Fruit fly (Drosophila melanogaster) ovary, adult (tissue): Measurements from ENCODE around the gene CG10747.

Source experiments
- CG17801 ChIP-seq: fragments of 200-800 bp; optimal IDR thresholded peaks from 2 replicates; lab custom pipeline; 2019; ENCODE audit warnings: missing biosample characterization, mild to moderate bottlenecking, missing genetic modification characterization, moderate library complexity; ENCODE audit not compliant: partially characterized antibody

CG10747 gene

DNA sequence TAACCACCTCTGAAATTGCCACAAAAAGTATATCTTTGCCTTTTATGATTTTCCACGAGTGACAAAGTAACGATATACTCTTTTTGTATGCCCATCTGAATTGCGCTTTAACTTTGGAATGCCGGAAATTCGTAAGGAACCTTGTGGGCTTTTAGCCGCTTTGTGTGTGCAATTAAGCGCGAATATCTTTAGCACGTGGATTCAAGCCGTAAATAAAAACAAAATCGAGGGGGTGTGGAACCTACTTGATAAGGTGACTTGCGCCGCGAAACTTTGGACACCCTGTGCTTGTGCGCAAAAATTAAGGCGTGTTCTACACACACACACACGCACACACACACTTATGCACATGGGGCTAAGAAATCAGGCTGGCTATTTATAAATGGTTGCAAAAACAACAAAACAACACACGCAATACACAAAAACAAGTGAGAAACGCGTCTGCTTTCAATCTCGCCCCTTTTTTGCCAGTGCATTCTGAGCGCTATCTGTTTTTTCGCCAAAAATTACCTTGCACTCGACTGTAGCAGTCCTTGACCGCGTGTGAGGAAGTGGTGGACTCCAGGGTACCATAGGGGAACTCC, 7.0 kb downstream of the CG10747 start:
- no peak for TF ChIP-seq CG17801 (GFP tag; lab: Kevin White, UChicago)

DNA sequence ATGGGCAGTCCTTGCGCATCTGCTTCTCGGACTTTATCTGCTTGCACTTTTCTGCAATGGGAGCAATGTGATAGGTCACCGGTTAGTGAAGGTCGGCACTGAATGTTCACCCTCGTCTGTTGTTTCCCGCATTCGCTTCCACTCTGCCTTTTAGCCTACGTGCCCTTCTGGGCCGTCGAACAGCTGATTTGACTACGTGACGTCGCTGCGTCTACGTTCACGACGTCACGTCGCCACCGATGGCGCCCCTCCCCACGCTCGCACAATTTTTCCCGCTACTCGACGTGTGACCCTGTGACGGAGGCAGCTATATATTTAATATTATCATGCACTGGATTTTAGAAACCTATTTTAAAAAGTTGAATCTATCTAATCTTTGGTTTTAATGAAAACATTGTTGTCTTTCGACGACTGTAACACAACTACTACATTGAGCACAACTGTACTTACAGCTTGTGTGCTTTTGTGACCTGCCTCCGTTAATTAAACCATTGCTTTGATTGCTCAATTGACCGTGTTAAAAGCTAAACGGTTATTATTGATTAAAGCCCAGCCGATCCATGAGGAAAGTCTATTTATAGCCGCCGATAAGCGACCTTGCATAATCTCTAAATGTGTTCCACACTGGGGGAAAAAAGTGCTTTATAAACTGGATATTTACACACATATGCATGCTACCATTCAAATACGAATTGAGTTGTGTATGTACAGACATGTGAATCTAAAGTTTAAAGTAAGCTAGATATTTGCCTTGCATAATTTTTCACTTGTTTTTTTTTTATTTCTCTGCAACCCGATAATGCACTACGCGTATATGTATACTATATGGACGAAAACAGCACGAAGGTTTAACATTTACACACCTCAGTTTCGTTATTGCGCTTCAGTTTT, 7.9 kb downstream of the CG10747 start:
- no peak for TF ChIP-seq CG17801 (GFP tag; lab: Kevin White, UChicago)

DNA sequence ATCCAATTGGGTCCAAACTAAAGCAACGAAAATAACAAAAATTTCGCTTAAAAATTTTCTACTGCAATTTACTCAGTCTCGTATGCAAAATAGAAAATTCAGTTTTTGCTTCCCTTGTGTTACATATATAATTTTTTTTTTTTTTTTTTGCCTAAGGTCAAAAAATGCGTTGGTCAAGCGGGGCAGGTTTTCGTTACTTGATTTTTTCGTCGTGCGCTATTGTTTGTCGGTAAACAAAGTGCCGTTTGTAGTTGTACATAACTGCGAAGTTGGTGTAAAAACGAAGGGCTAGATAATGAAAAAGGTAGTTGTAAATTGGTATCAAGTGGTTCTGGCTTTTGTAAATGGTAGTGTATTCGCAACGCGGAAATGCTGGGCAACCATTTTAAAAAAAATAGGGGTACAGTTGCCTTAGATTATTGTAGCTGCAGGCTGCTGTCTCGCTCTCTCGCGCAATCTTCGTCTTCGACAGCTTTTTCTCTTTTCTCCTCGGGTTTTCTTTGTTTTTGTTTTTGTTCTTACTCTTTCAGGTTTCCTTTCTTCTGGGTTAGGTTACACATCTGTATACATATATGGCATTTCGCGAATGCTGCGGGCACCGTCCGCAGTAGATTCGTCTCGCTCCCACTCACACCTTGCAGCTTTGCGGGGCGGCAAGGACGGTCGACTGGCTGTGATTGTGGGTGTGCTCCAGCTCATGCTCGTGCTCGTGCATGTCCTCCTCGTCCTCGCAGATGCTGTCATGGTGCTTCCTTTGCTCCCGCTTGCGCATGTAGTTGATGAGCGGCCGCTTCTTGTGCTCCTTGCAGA, 8.8 kb downstream of the CG10747 start:
- no peak for TF ChIP-seq CG17801 (GFP tag; lab: Kevin White, UChicago)

DNA sequence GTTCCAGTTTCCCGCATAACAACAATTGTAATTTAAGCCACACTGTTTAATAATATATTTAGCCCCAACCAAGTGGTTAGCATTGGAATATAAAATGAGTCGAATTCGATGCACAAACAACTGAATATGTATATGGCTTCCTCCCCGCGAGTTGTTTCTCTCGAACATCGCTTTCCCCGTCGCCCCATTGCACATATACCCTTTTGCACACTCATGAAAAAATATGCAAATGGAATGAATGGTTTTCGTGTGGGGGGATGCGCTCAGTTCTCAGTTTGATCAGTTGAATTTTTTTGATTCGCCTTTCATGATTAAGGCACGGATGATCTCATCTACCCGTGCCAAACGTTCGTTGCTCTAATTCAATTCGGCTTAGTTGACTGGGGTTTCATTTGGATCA, 10.4 kb downstream of the CG10747 start:
- no peak for TF ChIP-seq CG17801 (GFP tag; lab: Kevin White, UChicago)

DNA sequence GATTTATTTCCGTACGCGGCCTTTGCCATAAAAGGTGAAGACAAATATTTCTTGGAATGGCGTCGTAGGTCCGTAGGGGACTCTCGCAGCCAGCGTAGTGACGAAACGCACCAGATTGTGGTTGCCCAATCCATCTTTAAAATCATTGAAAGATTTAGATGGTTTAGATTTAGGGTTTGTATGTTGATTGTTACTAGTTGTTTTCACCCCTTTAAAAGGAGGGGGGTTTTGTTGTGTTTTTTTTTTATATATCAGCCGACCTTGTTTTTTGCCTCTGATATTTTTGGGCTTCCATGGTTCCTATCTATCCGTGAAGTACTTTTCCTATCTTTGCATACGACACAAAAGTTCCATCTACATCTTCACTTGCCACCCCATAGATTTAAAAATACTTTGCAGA, 12.3 kb downstream of the CG10747 start:
- TF ChIP-seq CG17801 (GFP tag; lab: Kevin White, UChicago): no peak

DNA sequence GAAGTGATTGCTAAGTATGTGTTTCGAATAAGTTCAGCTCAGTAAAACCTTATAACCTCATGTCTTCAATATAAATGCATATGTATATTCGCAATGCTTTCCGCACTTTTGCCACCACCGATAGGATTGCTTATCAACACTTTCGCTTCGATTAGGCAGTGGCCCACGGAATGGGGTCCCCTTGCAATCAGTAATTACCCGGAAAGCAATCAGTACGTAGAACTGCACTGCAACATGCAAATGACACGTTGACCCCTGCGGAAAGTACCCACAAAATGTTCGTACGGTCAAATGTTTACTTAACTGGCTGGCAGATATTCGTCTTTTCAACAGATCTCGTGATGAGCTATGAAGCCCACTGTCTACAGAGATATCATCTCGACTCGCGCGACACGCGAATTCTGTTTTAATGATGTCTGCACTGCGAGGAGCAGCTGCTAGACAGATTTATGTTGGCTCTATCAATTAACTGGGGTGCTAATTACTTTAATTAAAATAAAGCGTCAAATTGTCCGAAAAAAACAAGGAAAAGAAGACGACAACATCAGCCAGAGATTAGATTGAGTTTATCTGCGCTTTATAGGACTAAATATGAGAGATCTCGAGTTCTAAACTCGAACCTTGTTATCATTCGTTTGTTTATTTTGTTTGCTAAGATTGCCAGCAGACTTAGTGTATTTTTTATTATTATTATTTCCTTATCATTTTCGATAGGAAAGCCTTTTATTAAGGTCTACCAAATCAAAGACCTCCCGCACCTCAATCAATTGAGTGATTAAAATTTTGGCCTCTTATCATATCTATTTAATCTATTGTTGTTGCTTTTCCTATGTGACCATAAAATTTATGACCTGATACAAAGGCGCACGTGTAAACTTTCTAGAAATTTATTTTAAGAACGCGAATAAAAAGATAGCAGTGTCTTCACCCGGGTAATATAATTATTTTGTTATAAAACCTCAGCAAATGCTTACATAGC, 13.4 kb downstream of the CG10747 start:
- peak; percentile 11 for TF ChIP-seq CG17801 (GFP tag; lab: Kevin White, UChicago)

DNA sequence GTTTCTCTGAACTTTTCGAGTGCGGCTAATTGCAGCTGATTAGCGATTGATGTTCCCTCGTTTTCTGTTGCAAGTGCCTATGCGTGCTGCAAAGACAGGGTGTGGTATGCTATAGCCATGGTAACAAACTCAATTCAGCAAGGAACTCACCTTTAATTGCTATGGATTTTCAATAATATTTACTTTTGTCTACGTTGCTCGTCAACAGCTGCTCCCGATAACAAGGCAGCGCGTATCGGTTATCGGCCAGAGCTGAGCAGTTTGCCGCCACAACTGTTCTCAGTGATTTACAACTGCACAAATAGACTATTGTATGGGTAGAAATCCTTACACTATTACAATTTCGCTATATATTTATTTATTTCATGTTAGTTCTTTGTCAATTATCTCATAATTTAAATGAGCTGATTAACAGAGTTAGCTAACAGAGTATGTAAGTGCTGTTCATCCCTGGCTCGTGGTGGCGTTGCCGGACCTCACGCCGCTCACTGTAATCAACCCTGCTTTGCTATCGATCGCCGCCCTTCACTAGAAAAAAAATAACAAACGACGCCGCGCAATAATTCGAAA, 15.8 kb downstream of the CG10747 start, which contains the start of the genes pr and neb:
TSS of gene pr (minus strand) at position 225 of the 570 bp plus-strand sequence.
TSS of gene neb (plus strand) at position 524 of the 570 bp plus-strand sequence.
- TF ChIP-seq CG17801 (GFP tag; lab: Kevin White, UChicago): peak; percentile 62

DNA sequence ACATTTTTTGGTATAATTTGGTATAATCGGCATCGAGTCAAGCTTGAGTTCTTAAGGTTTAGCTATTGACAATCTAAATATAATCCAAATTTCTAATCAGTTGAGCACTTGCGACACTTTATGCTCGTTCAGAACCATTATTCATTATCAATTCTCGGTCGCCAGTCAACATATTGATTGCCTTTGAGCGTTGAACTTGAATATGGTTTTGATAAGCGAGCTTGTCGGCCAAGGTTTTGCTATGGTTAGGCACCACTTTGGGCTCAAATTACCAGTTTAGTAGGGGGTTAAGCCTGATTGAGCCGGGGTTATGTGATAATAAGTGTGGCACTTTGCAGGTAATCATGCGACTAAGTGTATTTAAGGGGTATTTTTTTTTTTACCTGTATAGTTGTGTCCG, 16.8 kb downstream of the CG10747 start:
- no peak for TF ChIP-seq CG17801 (GFP tag; lab: Kevin White, UChicago)

DNA sequence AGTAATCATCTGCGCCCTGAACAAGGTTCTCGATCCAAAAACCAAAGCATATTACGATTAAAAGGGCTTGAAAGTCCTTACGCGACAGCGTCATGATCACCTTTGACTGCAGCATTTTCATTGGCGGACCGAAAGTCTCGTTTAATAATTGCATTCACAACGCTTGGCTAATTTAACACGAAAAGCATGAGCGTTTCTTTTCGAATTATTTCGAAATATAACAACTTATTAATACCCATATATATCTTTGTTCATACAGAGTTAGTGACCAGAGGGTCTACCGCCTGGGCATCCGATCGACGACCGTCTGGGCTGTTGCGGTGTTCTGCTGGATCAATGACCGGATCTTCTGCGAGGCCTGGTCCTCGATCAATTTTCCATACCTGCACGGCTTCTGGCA, 19.1 kb downstream of the CG10747 start, which contains the start of gene CG10730:
TSS of gene CG10730 (minus strand) at position 101 of the 400 bp plus-strand sequence.
- TF ChIP-seq CG17801 (GFP tag; lab: Kevin White, UChicago): no peak

DNA sequence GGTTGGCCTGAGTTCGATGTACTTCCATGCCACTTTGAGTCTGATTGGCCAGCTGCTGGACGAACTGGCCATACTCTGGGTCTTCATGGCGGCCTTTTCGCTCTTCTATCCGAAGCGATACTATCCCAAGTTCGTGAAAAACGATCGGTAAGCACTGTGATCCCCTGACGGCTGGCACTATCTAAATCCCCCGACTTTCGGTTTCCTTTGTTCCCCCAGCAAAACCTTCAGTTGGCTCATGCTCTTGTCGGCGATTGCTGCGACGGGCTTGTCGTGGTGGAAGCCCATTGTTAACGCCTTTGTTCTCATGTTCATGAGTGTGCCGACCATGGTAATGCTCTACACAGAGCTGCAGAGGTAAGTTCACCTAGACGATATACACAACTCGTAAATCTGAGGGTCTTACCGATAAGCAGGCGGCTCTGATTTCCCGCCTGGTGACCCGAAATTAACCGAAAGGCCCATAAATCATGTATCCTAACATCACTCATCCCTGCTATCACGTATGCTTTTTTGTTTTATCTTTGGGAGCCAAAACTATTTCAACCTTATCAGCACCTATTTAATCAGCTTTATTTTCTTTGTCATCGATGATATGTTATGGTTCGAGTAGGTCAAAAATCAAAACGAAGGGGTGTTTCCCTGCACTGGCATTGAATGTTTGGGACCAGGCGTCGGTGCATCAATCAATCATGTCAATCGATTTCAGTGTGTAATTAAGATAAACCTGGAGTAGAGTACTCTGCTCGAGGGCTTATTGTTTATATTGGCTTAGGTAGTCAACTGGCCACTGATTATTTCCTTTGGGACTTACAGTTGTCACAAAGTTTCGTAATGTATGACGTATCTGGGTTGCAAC, 21.8 kb downstream of the CG10747 start:
- TF ChIP-seq CG17801 (GFP tag; lab: Kevin White, UChicago): no peak

DNA sequence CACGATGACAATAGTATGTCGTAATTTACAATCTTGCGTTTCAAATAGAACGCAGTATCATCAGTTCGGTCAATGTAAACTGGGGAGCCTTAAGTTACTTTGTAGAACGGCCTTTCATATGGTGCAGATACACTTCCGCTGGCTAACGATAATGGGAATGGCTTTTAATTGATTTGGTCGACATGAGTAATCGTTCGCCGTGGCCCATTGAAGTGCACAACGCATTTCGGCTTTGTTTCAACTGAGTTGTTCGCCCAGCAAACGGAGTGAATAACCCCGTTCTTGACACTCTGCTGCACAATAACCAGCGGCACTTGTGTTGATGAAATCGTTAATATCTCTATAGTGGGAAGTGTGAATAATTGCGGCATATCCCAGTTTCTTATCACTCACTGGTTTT, 23.2 kb downstream of the CG10747 start:
- TF ChIP-seq CG17801 (GFP tag; lab: Kevin White, UChicago): no peak

DNA sequence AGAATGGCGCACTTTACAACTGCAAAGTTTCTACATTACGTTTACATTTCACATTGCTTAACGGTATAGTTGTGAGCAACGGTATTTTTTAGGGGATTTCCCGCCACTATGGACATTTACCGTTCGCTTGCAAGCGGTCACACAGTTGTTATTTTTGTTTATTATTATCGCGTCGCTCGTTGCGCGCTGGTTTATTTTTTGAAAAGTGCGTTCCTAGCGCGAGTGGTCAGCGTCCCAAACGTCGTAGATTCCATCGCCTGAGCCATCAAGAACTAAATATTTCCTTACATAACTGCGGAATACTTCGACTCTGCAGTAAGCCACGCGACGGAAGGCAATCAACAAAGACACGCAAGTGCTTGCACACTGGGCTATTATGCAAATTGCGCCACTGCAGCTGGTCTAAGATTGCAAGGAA, 24.9 kb downstream of the CG10747 start, which contains the start of gene bwa:
TSS of gene bwa (plus strand) at position 159 of the 418 bp plus-strand sequence.
- no peak for TF ChIP-seq CG17801 (GFP tag; lab: Kevin White, UChicago)
